Fruit fly (Drosophila melanogaster): Measurements from ENCODE around the gene CG9953.
A peak's percentile ranks its signal among the peaks of the same experiment; 100 is the strongest.

The CG9953 gene

DNA sequence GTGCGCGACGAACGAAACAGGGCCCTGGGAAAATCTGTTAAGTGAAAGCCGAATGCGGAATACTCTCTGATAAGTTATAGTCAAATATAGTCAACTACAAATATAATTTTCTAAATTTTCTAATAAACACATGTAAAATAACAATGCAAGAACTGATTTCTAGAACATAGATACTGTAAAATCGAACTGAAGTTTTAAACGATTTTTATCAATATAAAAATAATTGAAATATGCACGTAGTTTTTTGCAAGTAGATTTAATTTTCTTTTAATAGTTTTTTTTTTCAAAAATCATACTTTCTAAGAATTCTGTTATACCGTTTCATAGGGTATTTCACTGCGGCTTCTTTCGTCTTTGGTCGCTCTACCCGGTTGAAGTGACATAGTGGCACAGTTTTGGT, 38.9 kb downstream of the CG9953 start (continued):
- TF ChIP-seq CG8478 (optimal IDR thresholded peaks at IDR 0.05) (no peak), CG6175 (GFP tag; IDR thresholded peaks at IDR 0.05) (no peak), Meics (GFP tag; optimal IDR thresholded peaks at IDR 0.05) (peak; percentile 87), sc (optimal IDR thresholded peaks at IDR 0.05) (no peak), sc (GFP tag; optimal IDR thresholded peaks at IDR 0.05) (peak; percentile 73), B-H1 (GFP tag; IDR thresholded peaks at IDR 0.05) (peak; percentile 50; the same call in 2 of the 3 replicates), insv (GFP tag; optimal IDR thresholded peaks at IDR 0.05) (peak in 1 of 2 experiments; percentile 27), Dbx (GFP tag; IDR thresholded peaks at IDR 0.05) (peak; percentile 46; the same call in 1 of the 3 replicates), CG10267 (tag; optimal IDR thresholded peaks at IDR 0.05) (peak; percentile 85), CG15073 (GFP tag; optimal IDR thresholded peaks at IDR 0.05) (peak; percentile 19), CG8359 (GFP tag; optimal IDR thresholded peaks at IDR 0.05; ENCODE audit: borderline replicate concordance) (peak; percentile 38), pzg (GFP tag; optimal IDR thresholded peaks at IDR 0.05) (no peak), sens (GFP tag) (peak; percentile 96), CG31388 (GFP tag; optimal IDR thresholded peaks at IDR 0.05) (no peak), CG17802 (tag; optimal IDR thresholded peaks at IDR 0.05) (peak; percentile 32), CG3995 (GFP tag; optimal IDR thresholded peaks at IDR 0.05) (peak; percentile 14), ara (GFP tag; IDR thresholded peaks at IDR 0.05) (peak; percentile 46; the same call in 1 of the 2 replicates), stwl (tag; optimal IDR thresholded peaks at IDR 0.05) (no peak), CG7963 (GFP tag; IDR thresholded peaks at IDR 0.05; ENCODE audit: partially characterized antibody) (no peak), CG11085 (GFP tag; IDR thresholded peaks at IDR 0.05) (peak; percentile 35; the same call in 1 of the 2 replicates), Gsc (GFP tag; IDR thresholded peaks at IDR 0.05) (0 out of 2 replicates have a peak, but pooled peaks have one; percentile 25), Ada2b (GFP tag; IDR thresholded peaks at IDR 0.05) (peak; percentile 70), mirr (GFP tag; optimal IDR thresholded peaks at IDR 0.05) (no peak), Gug (GFP tag; IDR thresholded peaks at IDR 0.05) (0 out of 4 replicates have a peak, but pooled peaks have one; percentile 6), dpn (GFP tag; optimal IDR thresholded peaks at IDR 0.05) (peak; percentile 61 to 75), chn (GFP tag; optimal IDR thresholded peaks at IDR 0.05) (peak; percentile 11), tll (GFP tag; optimal IDR thresholded peaks at IDR 0.05) (no peak), CG8944 (GFP tag; optimal IDR thresholded peaks at IDR 0.05) (peak; percentile 7), CG17186 (GFP tag; optimal IDR thresholded peaks at IDR 0.05) (no peak), CG9215 (GFP tag; IDR thresholded peaks at IDR 0.05) (0 out of 2 replicates have a peak, but pooled peaks have one; percentile 22), CG11560 (tag; IDR thresholded peaks at IDR 0.05) (peak; percentile 56; the same call in 2 of the 3 replicates), sens-2 (GFP tag; IDR thresholded peaks at IDR 0.05) (peak; percentile 54; the same call in 1 of the 2 replicates), Hr3 (GFP tag; optimal IDR thresholded peaks at IDR 0.05) (peak; percentile 86), H15 (GFP tag; IDR thresholded peaks at IDR 0.05) (peak; percentile 60; the same call in 1 of the 3 replicates), TFAM (GFP tag; optimal IDR thresholded peaks at IDR 0.05) (peak; percentile 1), Vsx1 (GFP tag; optimal IDR thresholded peaks at IDR 0.05) (no peak), BEAF-32 (GFP tag; optimal IDR thresholded peaks at IDR 0.05) (no peak), CG4707 (GFP tag; optimal IDR thresholded peaks at IDR 0.05) (no peak), CG7987 (GFP tag; optimal IDR thresholded peaks at IDR 0.05) (no peak), CG2678 (tag; optimal IDR thresholded peaks at IDR 0.05) (peak; percentile 96), CG42726 (GFP tag; IDR thresholded peaks at IDR 0.05; ENCODE audit: partially characterized antibody) (no peak), CG8924 (tag; optimal IDR thresholded peaks at IDR 0.05) (peak; percentile 89), chif (GFP tag; optimal IDR thresholded peaks at IDR 0.05) (peak; percentile 50 to 63), Optix (GFP tag; IDR thresholded peaks at IDR 0.05) (no peak), onecut (GFP tag; IDR thresholded peaks at IDR 0.05) (peak; percentile 63), CG7786 (GFP tag; optimal IDR thresholded peaks at IDR 0.05) (peak; percentile 20), CG12155 (GFP tag; optimal IDR thresholded peaks at IDR 0.05) (peak; percentile 56), Blimp-1 (GFP tag; optimal IDR thresholded peaks at IDR 0.05) (peak; percentile 93), dan (GFP tag; IDR thresholded peaks at IDR 0.05) (no peak), Ssrp (tag; optimal IDR thresholded peaks at IDR 0.05) (peak; percentile 94), CG13424 (tag; optimal IDR thresholded peaks at IDR 0.05) (peak; percentile 95)

Data from whole organism, embryonic.